Worm (Caenorhabditis elegans): ENCODE results near the gene Y37H2A.18.

DNA sequence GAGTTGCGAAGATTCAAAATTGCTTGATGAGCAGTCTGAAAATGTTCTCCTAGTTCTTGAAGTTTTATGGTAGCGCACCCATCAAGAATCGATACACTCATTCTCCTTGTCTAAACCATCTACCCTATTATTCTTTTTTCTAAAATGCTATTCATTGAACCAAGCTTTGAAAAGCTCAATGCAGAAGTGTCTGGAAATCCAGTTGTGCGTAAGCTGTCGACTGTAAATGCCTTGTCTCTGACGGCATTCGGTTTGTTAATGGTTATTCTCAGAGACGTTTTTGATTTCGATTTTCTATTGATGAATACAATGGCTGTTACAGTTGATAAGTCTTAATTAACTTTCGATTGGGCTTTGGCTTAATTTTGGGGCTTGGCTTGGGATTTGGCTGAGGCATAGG is 29.5 kb upstream of the Y37H2A.18 start, which contains the start of gene C14A6.12:
- no peak for TF ChIP-seq Y95B8A.8 (GFP tag; IDR thresholded peaks at IDR 0.05)
- no peak for TF ChIP-seq pha-4 (tag; optimal IDR thresholded peaks at IDR 0.05)
- no peak for TF ChIP-seq F22D6.2 (tag; optimal IDR thresholded peaks at IDR 0.05)
- no peak for TF ChIP-seq F57A8.1 (GFP tag; optimal IDR thresholded peaks at IDR 0.05)
- no peak for TF ChIP-seq hrde-1 (tag; optimal IDR thresholded peaks at IDR 0.05; ENCODE audit: borderline replicate concordance)
- no peak for TF ChIP-seq lag-1 (GFP tag; IDR thresholded peaks at IDR 0.05)
- no peak for TF ChIP-seq unc-62 (GFP tag; optimal IDR thresholded peaks at IDR 0.05)
- TF ChIP-seq mcd-1 (GFP tag; IDR thresholded peaks at IDR 0.05), result no peak
- TF ChIP-seq bed-1 (GFP tag; IDR thresholded peaks at IDR 0.05), result no peak
- TF ChIP-seq rpc-1 (optimal IDR thresholded peaks at IDR 0.05), result no peak
- no peak for TF ChIP-seq rpc-1 (tag; optimal IDR thresholded peaks at IDR 0.05)
- TF ChIP-seq hmg-1.2 (GFP tag; IDR thresholded peaks at IDR 0.05), result no peak
- TF ChIP-seq ztf-22 (GFP tag; optimal IDR thresholded peaks at IDR 0.05), result no peak
- no peak for TF ChIP-seq snpc-1.3 (tag; optimal IDR thresholded peaks at IDR 0.05; ENCODE audit: insufficient read depth)

Data from whole organism, young adult.